Fruit fly (Drosophila melanogaster) S2 (cell line): ENCODE measurements around the gene LUBEL.

ENCODE experiments used
- CG8478 ChIP-seq: fragments of >200 bp; optimal IDR thresholded peaks from 2 replicates; lab custom pipeline; 2018
- CTCF ChIP-seq, 2 experiments: fragments of >200 bp; optimal IDR thresholded peaks; 2 replicates each; lab custom pipeline; 2018

LUBEL gene

dm6 chr2L:6772655-6773054, at the start of gene LUBEL:
Gene LUBEL, minus strand, starts transcription at chr2L:6772755.
- TF ChIP-seq CTCF (optimal IDR thresholded peaks at IDR 0.05; lab: Kevin White, UChicago) (no peak), CG8478 (lab: Kevin White, UChicago) (no peak)

dm6 chr2L:6822044-6822443, 49.5 kb upstream of the LUBEL start:
- TF ChIP-seq CTCF (optimal IDR thresholded peaks at IDR 0.05; lab: Kevin White, UChicago) (no peak), CG8478 (lab: Kevin White, UChicago) (no peak)

DNA sequence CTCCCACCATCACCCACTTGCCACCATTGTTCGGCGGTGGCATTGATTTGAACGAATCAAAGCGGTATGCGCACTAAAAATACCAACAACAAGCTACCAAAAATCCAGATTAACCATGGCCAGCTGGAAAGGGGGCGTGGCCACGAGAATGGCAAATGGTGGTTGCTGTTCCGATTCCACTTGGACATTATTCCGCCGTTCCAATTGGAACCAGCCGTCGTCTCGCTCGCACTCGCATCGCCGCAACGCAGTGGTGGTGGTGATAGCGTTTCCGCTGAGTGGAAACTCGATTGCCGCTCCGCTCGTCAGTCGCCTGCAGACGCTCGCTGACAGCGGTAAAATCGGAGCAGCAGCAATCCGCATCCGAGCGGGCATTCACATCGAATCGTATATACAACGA, 49.1 kb upstream of the LUBEL start, which contains the start of gene sens-2:
Gene sens-2, plus strand, starts transcription at position 304 of the 400 bp plus-strand sequence.
- no peak for TF ChIP-seq CTCF (optimal IDR thresholded peaks at IDR 0.05; lab: Kevin White, UChicago)
- no peak for TF ChIP-seq CG8478 (lab: Kevin White, UChicago)

dm6 chr2L:6819230-6820049, 46.9 kb upstream of the LUBEL start:
- TF ChIP-seq CTCF (optimal IDR thresholded peaks at IDR 0.05; lab: Kevin White, UChicago): no peak
- no peak for TF ChIP-seq CG8478 (lab: Kevin White, UChicago)

- TF ChIP-seq CTCF (optimal IDR thresholded peaks at IDR 0.05; lab: Kevin White, UChicago) (no peak), CG8478 (lab: Kevin White, UChicago) (no peak)
These were observed 45.8 kb upstream of the LUBEL start for dm6 chr2L:6818357-6818756.

dm6 chr2L:6817493-6817892, 44.9 kb upstream of the LUBEL start:
- no peak for TF ChIP-seq CTCF (optimal IDR thresholded peaks at IDR 0.05; lab: Kevin White, UChicago)
- no peak for TF ChIP-seq CG8478 (lab: Kevin White, UChicago)

DNA sequence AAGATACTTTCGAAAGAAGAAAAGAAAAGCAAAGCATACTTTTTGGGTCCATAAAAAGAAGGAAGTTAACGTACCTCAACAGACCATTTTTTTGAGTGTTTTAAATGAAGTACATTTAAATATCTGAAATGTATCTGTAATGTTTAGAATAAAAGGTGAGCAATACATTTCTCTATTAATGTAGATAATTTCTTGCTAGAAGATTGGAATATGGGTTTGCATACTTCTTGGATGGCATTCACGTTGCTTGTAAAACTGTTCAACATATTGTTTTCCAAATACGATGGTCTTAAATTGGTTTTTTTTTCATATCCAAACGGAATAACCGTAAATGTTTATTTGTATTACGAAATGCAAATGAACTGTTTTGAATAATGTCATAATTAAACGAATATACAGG, 33.2 kb upstream of the LUBEL start, which contains the start of gene CG17375:
Gene CG17375, minus strand, starts transcription at position 10 of the 400 bp plus-strand sequence.
- TF ChIP-seq CTCF (optimal IDR thresholded peaks at IDR 0.05; lab: Kevin White, UChicago): no peak

- TF ChIP-seq CTCF (optimal IDR thresholded peaks at IDR 0.05; lab: Kevin White, UChicago) (no peak), CG8478 (lab: Kevin White, UChicago) (no peak)
These were observed 30.2 kb upstream of the LUBEL start, which contains the start of the genes CG17377 and Daao2 for dm6 chr2L:6802740-6803139. Gene CG17377, minus strand, starts transcription at chr2L:6802840. Gene Daao2, plus strand, starts transcription at chr2L:6803011.

DNA sequence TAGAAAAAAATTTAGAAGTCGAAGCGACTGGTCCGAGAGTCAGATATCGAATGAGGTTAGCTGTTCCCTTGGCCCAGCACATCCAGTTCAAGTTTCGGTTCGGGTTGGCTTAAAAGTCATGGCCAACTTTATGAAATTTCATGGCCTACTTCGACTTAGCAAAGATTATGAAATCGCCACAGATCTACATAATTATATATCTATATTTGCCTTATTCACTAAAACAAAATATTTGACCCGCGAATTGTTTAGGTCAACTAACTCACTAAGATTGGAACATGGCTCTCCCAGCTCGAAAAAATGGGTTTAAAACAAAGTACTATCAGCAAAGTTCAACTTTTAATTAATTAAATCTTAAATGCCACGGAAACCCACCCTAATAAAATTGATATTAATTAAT, 28.2 kb upstream of the LUBEL start, which contains the start of gene CG17376:
Gene CG17376, minus strand, starts transcription at position 101 of the 400 bp plus-strand sequence.
- no peak for TF ChIP-seq CTCF (optimal IDR thresholded peaks at IDR 0.05; lab: Kevin White, UChicago)
- TF ChIP-seq CG8478 (lab: Kevin White, UChicago): no peak

DNA sequence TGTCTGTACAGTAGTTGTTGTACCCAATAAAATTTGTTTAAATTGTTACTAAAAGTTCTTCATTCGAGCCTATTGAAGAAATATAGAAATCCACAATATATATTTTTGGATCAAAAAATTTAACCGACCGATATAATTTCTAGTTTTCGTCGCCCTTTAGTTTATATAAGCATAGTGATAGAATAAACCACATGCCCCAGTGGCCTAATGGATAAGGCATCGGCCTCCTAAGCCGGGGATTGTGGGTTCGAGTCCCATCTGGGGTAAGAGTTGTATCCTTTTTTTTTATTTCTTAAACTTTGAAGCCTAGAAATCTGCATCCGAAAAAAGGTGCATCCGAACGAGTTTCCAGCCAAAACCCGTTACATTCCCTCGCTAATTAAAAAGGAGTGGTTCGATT, 27.0 kb upstream of the LUBEL start:
- TF ChIP-seq CG8478 (lab: Kevin White, UChicago) (no peak), CTCF (optimal IDR thresholded peaks at IDR 0.05; lab: Kevin White, UChicago) (no peak)

DNA sequence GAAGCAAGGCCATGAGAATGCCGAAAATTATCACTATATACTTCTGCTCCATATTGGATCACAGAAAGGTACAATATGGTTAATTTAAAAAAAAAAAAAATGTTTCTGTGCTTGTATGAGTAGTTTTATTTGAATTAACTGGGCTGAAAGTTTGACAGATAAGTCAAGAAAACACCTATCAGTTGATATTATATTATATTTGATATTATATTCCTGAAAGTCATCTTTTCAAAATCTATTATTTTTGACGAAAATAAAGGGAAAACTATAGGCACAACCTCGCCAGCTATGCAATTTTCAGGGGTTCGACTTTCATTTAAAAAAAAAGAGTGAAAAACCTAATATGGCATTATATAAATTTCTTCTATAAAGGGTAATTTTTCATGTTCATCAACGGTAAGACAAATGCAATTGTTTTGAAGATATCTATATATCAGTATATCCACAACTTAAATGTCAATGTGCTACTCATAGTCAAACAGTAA, 26.2 kb upstream of the LUBEL start, which contains the start of the genes nrv2 and CG43610:
Gene nrv2, minus strand, starts transcription at position 101 of the 485 bp plus-strand sequence.
Gene CG43610, plus strand, starts transcription at position 435 of the 485 bp plus-strand sequence.
- TF ChIP-seq CG8478 (lab: Kevin White, UChicago) (no peak), CTCF (optimal IDR thresholded peaks at IDR 0.05; lab: Kevin White, UChicago) (no peak)

DNA sequence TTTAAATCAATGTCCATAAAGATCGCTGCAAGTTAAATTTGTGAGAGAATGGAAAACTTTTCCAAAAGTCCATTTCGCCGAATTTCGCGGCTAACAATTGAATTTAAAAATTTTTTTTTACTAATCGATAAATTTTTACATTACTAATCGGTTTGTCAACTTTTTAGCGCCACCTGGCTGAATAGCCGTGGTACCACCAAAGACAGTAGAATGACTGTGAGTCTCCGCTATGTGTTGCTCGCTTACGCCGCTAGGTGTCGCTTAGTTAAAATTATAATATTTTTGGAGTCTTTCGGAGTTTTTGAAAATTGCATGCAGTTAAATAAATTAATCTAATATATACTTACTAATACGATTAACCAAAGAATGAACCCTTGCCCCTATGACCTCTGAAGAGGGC, 24.9 kb upstream of the LUBEL start:
- TF ChIP-seq CTCF (optimal IDR thresholded peaks at IDR 0.05; lab: Kevin White, UChicago): peak; percentile 80 to 98
- no peak for TF ChIP-seq CG8478 (lab: Kevin White, UChicago)

DNA sequence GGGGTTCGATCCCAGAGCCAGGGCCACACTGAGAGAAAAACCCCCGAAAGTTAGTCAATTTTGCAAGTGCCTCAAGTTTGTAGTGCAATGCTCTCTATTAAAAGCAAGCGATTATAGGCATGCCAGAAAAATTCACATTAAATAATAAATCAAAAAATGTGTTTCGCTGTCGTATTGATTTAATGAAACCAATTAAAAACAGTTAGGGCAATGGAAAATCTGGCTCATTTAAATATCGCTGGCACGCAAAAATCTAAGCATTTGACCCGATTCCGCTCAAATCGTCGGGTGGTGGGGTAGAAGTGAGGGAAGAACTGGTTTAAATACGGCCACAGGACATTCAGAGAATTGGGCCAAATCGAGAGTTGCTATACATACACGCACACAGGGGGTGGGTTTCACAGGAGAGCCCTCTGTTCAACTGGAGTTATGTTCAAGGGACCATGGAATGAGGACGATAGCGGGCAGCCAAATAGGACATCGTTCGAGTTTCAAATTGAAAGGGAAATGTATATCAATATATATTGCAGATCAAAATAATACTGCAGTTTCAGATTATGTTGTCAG, 22.5 kb upstream of the LUBEL start:
- TF ChIP-seq CG8478 (lab: Kevin White, UChicago): no peak
- no peak for TF ChIP-seq CTCF (optimal IDR thresholded peaks at IDR 0.05; lab: Kevin White, UChicago)

dm6 chr2L:6794418-6794793, 21.9 kb upstream of the LUBEL start:
- no peak for TF ChIP-seq CTCF (optimal IDR thresholded peaks at IDR 0.05; lab: Kevin White, UChicago)
- no peak for TF ChIP-seq CG8478 (lab: Kevin White, UChicago)
